Fruit fly (Drosophila melanogaster) whole organism, wandering third instar larva: ENCODE data around the gene CG45207.

Experiments
- Abd-B ChIP-seq: fragments of >200 bp; optimal IDR thresholded peaks from 2 replicates; lab custom pipeline; 2017; ENCODE audit warnings: missing biosample characterization, missing genetic modification characterization
- CG32264 ChIP-seq: fragments of 200-800 bp; sonication (Bioruptor generic); optimal IDR thresholded peaks from 2 replicates; lab custom pipeline; 2016; ENCODE audit warnings: missing biosample characterization, missing genetic modification characterization
- CG9705 ChIP-seq: fragments of 200-800 bp; sonication (Bioruptor generic); optimal IDR thresholded peaks from 2 replicates; lab custom pipeline; 2018; ENCODE audit warnings: missing biosample characterization, mild to moderate bottlenecking, missing genetic modification characterization
- Dfd ChIP-seq: fragments of >200 bp; optimal IDR thresholded peaks from 2 replicates; lab custom pipeline; 2017; ENCODE audit warnings: missing biosample characterization, missing genetic modification characterization
- Dif ChIP-seq: fragments of 200-275, 200-300 bp; sonication (Bioruptor generic); optimal IDR thresholded peaks from 2 replicates; lab custom pipeline; 2018; ENCODE audit warnings: missing biosample characterization, missing genetic modification characterization; ENCODE audit not compliant: partially characterized antibody
- GATAd ChIP-seq: sonication (Bioruptor generic); optimal IDR thresholded peaks from 2 replicates; lab custom pipeline; 2016; ENCODE audit warnings: missing biosample characterization, missing genetic modification characterization
- HLH106 ChIP-seq: fragments of 200-800 bp; optimal IDR thresholded peaks from 3 replicates; lab custom pipeline; 2019; ENCODE audit warnings: missing biosample characterization, mild to moderate bottlenecking, missing genetic modification characterization, moderate library complexity
- Hnf4 ChIP-seq: fragments of 200-800 bp; sonication (Bioruptor generic); optimal IDR thresholded peaks from 2 replicates; lab custom pipeline; 2016; ENCODE audit warnings: missing biosample characterization, mild to moderate bottlenecking, missing genetic modification characterization
- Sp1 ChIP-seq: fragments of 200-800 bp; sonication (Bioruptor generic); optimal IDR thresholded peaks from 3 replicates; lab custom pipeline; 2019; ENCODE audit warnings: missing biosample characterization, mild to moderate bottlenecking, missing genetic modification characterization, moderate library complexity
- brk ChIP-seq: fragments of 200-800 bp; sonication (Bioruptor generic); optimal IDR thresholded peaks from 2 replicates; lab custom pipeline; 2016; ENCODE audit warnings: missing biosample characterization, mild to moderate bottlenecking, missing genetic modification characterization
- dl ChIP-seq, 2 experiments: fragments of 175-275, 200-275 bp in 1 of 2; fragments of 200-275 bp in 1 of 2; sonication (Bioruptor generic); optimal IDR thresholded peaks; lab custom pipeline; 2018; ENCODE audit warnings: mild to moderate bottlenecking in 2 of 2, missing biosample characterization in 2 of 2, missing genetic modification characterization in 2 of 2, moderate library complexity in 2 of 2; ENCODE audit not compliant: partially characterized antibody in 2 of 2, insufficient read depth in 1 of 2
- dmrt93B ChIP-seq: fragments of 200-800 bp; sonication (Bioruptor generic); optimal IDR thresholded peaks from 2 replicates; lab custom pipeline; 2018; ENCODE audit warnings: missing biosample characterization, mild to moderate bottlenecking, missing genetic modification characterization
- dsf ChIP-seq: sonication (Bioruptor generic); optimal IDR thresholded peaks from 2 replicates; lab custom pipeline; 2016; ENCODE audit warnings: missing biosample characterization, missing genetic modification characterization, borderline replicate concordance
- ey ChIP-seq: fragments of 200-800 bp; sonication (Bioruptor generic); optimal IDR thresholded peaks from 2 replicates; lab custom pipeline; 2016; ENCODE audit warnings: missing biosample characterization, missing genetic modification characterization
- foxo ChIP-seq, 2 experiments: fragments of 200-800 bp; sonication (Bioruptor generic); optimal IDR thresholded peaks; 2 replicates in 1 of 2; 3 replicates in 1 of 2; lab custom pipeline; 2016 to 2017; ENCODE audit warnings: missing biosample characterization in 2 of 2, missing genetic modification characterization in 2 of 2
- fru ChIP-seq: fragments of 200-800 bp; sonication (Bioruptor generic); optimal IDR thresholded peaks from 3 replicates; lab custom pipeline; 2016; ENCODE audit warnings: missing biosample characterization, mild to moderate bottlenecking, missing genetic modification characterization
- lola ChIP-seq: fragments of >200 bp; optimal IDR thresholded peaks from 2 replicates; lab custom pipeline; 2017; ENCODE audit warnings: missing biosample characterization, missing genetic modification characterization
- pan ChIP-seq: fragments of >200 bp; optimal IDR thresholded peaks from 2 replicates; lab custom pipeline; 2017
- psq ChIP-seq: fragments of 200-800 bp; sonication (Bioruptor generic); optimal IDR thresholded peaks from 3 replicates; lab custom pipeline; 2017; ENCODE audit warnings: missing biosample characterization, mild to moderate bottlenecking, missing genetic modification characterization, moderate library complexity
- sage ChIP-seq: fragments of 200-800 bp; sonication (Bioruptor generic); optimal IDR thresholded peaks from 2 replicates; lab custom pipeline; 2016; ENCODE audit warnings: missing biosample characterization, mild to moderate bottlenecking, missing genetic modification characterization
- tai ChIP-seq: sonication (Bioruptor generic); optimal IDR thresholded peaks from 2 replicates; lab custom pipeline; 2016; ENCODE audit warnings: missing biosample characterization, missing genetic modification characterization

CG45207 gene

DNA sequence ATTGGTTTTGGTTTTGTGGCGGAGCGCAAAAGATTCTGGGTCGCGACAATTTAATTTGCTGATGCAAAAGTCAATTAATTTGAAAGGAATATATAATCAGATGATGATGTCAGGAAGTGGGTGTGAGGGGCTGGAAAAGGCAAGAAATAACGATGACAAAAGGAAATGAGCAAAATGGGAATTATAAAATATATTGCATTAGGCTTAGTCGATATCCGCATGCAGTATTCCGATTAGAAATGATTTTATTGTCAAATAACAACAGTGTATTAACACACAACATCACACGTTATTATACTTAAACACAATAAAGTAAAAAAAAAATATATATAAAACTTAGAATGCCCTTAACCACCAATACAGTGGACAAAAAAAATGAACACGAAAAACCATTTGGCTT, 43.7 kb downstream of the CG45207 start, which contains the start of gene CG34274:
Gene CG34274, plus strand, starts transcription at position 301 of the 400 bp plus-strand sequence.
- TF ChIP-seq lola (GFP tag; lab: Kevin White, UChicago): no peak
- no peak for TF ChIP-seq foxo (GFP tag; optimal IDR thresholded peaks at IDR 0.05; lab: Kevin White, UChicago)
- TF ChIP-seq fru (GFP tag; lab: Kevin White, UChicago): no peak
- no peak for TF ChIP-seq Hnf4 (GFP tag; lab: Kevin White, UChicago)
- no peak for TF ChIP-seq psq (GFP tag; lab: Kevin White, UChicago)
- TF ChIP-seq dsf (GFP tag; lab: Kevin White, UChicago): no peak
- no peak for TF ChIP-seq Dif (GFP tag; lab: Kevin White, UChicago)
- TF ChIP-seq dl (GFP tag; optimal IDR thresholded peaks at IDR 0.05; lab: Kevin White, UChicago; ENCODE audit: insufficient read depth in 1 of 2, partially characterized antibody in 2 of 2): no peak
- TF ChIP-seq GATAd (GFP tag; lab: Kevin White, UChicago): no peak
- no peak for TF ChIP-seq tai
- no peak for TF ChIP-seq ey (GFP tag; lab: Kevin White, UChicago)
- no peak for TF ChIP-seq brk (GFP tag; lab: Kevin White, UChicago)
- TF ChIP-seq HLH106 (tag; lab: Kevin White, UChicago): no peak
- TF ChIP-seq CG9705: no peak
- no peak for TF ChIP-seq sage (GFP tag; lab: Kevin White, UChicago)
- TF ChIP-seq Abd-B (GFP tag; lab: Kevin White, UChicago): no peak
- no peak for TF ChIP-seq dmrt93B (GFP tag; lab: Kevin White, UChicago)
- TF ChIP-seq CG32264 (GFP tag; lab: Kevin White, UChicago): no peak
- TF ChIP-seq pan: no peak
- no peak for TF ChIP-seq Dfd (GFP tag; lab: Kevin White, UChicago)

DNA sequence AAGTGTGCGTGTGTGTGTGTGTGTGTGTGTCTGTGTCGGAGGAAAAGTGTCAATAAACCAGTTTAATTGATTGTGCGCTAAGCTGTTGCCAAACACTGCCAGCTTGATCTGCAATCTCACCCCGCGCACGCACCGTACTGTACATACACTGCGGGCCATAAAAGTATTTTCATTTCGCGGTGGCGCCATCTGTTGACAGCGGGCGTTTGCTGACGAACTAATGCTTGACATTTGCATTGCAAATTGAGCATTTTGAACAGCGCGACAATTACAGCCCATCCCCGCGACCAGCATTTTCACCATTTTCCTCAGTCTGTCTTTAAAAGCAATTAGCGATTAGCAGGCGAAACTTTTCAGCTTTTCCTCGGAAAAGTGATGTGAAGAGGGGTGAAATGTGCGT, 44.5 kb downstream of the CG45207 start:
- TF ChIP-seq Sp1 (no peak), Dfd (GFP tag; lab: Kevin White, UChicago) (peak; percentile 53)
